Worm (Caenorhabditis elegans): ENCODE results near the gene F09G8.5.

The F09G8.5 gene

DNA sequence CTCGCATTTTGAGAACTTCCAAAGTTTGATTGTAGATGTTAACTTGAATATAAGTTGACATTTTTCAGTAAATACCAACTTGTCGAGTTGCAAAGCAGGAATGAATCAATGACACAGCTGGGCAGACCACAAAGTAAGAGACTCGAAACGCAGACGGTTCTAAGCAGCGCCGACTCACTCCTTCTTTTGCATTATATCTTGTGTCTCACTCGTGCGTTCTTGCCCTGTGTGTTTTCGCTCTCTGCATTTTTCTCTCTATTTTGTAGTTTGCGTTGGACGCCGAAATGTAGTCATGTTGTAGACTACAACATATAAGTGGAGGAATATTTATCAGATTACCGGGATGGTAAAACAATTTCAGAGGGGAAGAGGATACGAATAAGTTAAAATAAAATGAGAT lies 12.0 kb upstream of the F09G8.5 start, which contains the start of gene C02F5.12 (continued):
- TF ChIP-seq madf-6 (GFP tag; IDR thresholded peaks at IDR 0.05), result peak; percentile 49; the same call in 1 of the 2 replicates
- TF ChIP-seq ets-4 (GFP tag; optimal IDR thresholded peaks at IDR 0.05), result no peak
- TF ChIP-seq bed-1 (GFP tag; IDR thresholded peaks at IDR 0.05), result no peak
- no peak for TF ChIP-seq ZK185.1 (tag; optimal IDR thresholded peaks at IDR 0.05; ENCODE audit: poor library complexity, severe bottlenecking)
- no peak for TF ChIP-seq F49E8.2 (tag; optimal IDR thresholded peaks at IDR 0.05; ENCODE audit: insufficient read depth)
- TF ChIP-seq lin-35 (GFP tag; optimal IDR thresholded peaks at IDR 0.05), result no peak
- TF ChIP-seq aptf-2 (GFP tag; conservative IDR thresholded peaks at IDR 0.05), result no peak
- TF ChIP-seq T26A5.8 (tag; optimal IDR thresholded peaks at IDR 0.05), result no peak
- no peak for TF ChIP-seq F57A8.1 (GFP tag; optimal IDR thresholded peaks at IDR 0.05)
- TF ChIP-seq unc-62 (GFP tag; optimal IDR thresholded peaks at IDR 0.05), result no peak
- no peak for TF ChIP-seq F55B11.4 (tag; optimal IDR thresholded peaks at IDR 0.05; ENCODE audit: borderline replicate concordance, insufficient read depth)
- peak; percentile 33 for TF ChIP-seq snpc-3.4 (tag; optimal IDR thresholded peaks at IDR 0.05)
- no peak for TF ChIP-seq F23B12.7 (tag; optimal IDR thresholded peaks at IDR 0.05; ENCODE audit: insufficient read depth)
- peak; percentile 26; the same call in 1 of the 2 replicates for TF ChIP-seq pbrm-1 (GFP tag; IDR thresholded peaks at IDR 0.05)
- no peak for TF ChIP-seq C06A6.2 (GFP tag; conservative IDR thresholded peaks at IDR 0.05)
- no peak for TF ChIP-seq lir-1 (GFP tag; conservative IDR thresholded peaks at IDR 0.05)
- TF ChIP-seq dox-1 (GFP tag; IDR thresholded peaks at IDR 0.05), result no peak
- TF ChIP-seq ztf-28 (GFP tag; IDR thresholded peaks at IDR 0.05), result no peak
- TF ChIP-seq rpc-1 (optimal IDR thresholded peaks at IDR 0.05), result no peak
- no peak for TF ChIP-seq rpc-1 (tag; optimal IDR thresholded peaks at IDR 0.05)
- peak; percentile 42; the same call in 1 of the 2 replicates for TF ChIP-seq B0336.3 (GFP tag; IDR thresholded peaks at IDR 0.05)
- TF ChIP-seq F57C9.4 (tag; optimal IDR thresholded peaks at IDR 0.05), result no peak
- no peak for TF ChIP-seq zim-3 (tag; optimal IDR thresholded peaks at IDR 0.05)
- TF ChIP-seq lin-54 (GFP tag; optimal IDR thresholded peaks at IDR 0.05), result peak; percentile 61
- TF ChIP-seq ceh-40 (GFP tag; IDR thresholded peaks at IDR 0.05), result no peak
- TF ChIP-seq ztf-18 (tag; optimal IDR thresholded peaks at IDR 0.05), result no peak
- no peak for TF ChIP-seq mes-4 (tag; optimal IDR thresholded peaks at IDR 0.05)
- no peak for TF ChIP-seq ztf-6 (GFP tag; IDR thresholded peaks at IDR 0.05)
- TF ChIP-seq Y53G8AR.9 (GFP tag; conservative IDR thresholded peaks at IDR 0.05), result peak; percentile 69
- no peak for TF ChIP-seq cebp-1 (GFP tag; IDR thresholded peaks at IDR 0.05)
- TF ChIP-seq cebp-1 (tag; optimal IDR thresholded peaks at IDR 0.05), result peak; percentile 48
- TF ChIP-seq F33H1.4 (GFP tag; IDR thresholded peaks at IDR 0.05), result no peak
- TF ChIP-seq B0035.1 (tag; optimal IDR thresholded peaks at IDR 0.05), result no peak
- TF ChIP-seq dpff-1 (tag; optimal IDR thresholded peaks at IDR 0.05), result no peak
- no peak for TF ChIP-seq him-1 (tag; optimal IDR thresholded peaks at IDR 0.05)
- TF ChIP-seq attf-5 (GFP tag; optimal IDR thresholded peaks at IDR 0.05), result peak; percentile 16
- peak; percentile 35 for TF ChIP-seq tlf-1 (GFP tag; optimal IDR thresholded peaks at IDR 0.05)
- no peak for TF ChIP-seq snpc-1.3 (tag; optimal IDR thresholded peaks at IDR 0.05; ENCODE audit: insufficient read depth)
- no peak for TF ChIP-seq ceh-27 (GFP tag; optimal IDR thresholded peaks at IDR 0.05)
- no peak for TF ChIP-seq ceh-79 (tag; optimal IDR thresholded peaks at IDR 0.05)

DNA sequence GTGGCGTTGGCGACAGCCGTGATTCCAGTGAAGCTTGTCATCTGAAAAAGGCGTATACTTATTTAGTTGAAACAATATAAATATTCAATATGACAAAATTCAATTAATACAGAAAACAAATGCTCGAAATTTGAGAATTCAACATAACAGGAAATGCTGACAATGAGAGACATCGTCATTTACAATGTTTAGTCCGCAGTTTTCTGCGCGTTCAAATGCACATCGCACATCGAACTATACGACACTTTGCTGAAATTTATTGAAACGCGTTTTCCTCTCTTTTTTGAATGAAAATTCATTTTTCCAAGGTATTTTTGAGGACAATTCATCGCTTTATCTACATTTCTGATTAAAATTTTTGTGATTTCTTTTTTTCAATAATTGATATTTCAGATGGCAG lies 10.7 kb upstream of the F09G8.5 start, which contains the start of the genes pbs-6 and cids-1:
TSS of gene pbs-6 (minus strand) at position 41 of the 400 bp plus-strand sequence.
TSS of gene cids-1 (plus strand) at position 394 of the 400 bp plus-strand sequence.
- TF ChIP-seq zim-3 (tag; optimal IDR thresholded peaks at IDR 0.05), result no peak
- TF ChIP-seq dpff-1 (tag; optimal IDR thresholded peaks at IDR 0.05), result no peak
- peak; percentile 13; the same call in 1 of the 2 replicates for TF ChIP-seq hmg-1.2 (GFP tag; IDR thresholded peaks at IDR 0.05)
